Worm (Caenorhabditis elegans): ENCODE results near the gene T14G8.3.

ce11 chrX:12862509-12862908 lies 1.5 kb downstream of the T14G8.3 start, which contains the start of gene T14G8.6:
- TF ChIP-seq F55B11.4 (tag; optimal IDR thresholded peaks at IDR 0.05; ENCODE audit: borderline replicate concordance, insufficient read depth) (no peak), snpc-4 (GFP tag; optimal IDR thresholded peaks at IDR 0.05) (no peak), snpc-4 (tag; optimal IDR thresholded peaks at IDR 0.05) (no peak), pha-4 (tag; optimal IDR thresholded peaks at IDR 0.05) (no peak), T07F8.4 (tag; optimal IDR thresholded peaks at IDR 0.05) (no peak), lin-40 (tag; optimal IDR thresholded peaks at IDR 0.05) (no peak), hmg-1.2 (GFP tag; IDR thresholded peaks at IDR 0.05) (no peak), nhr-179 (tag; optimal IDR thresholded peaks at IDR 0.05) (no peak), ZK185.1 (tag; optimal IDR thresholded peaks at IDR 0.05; ENCODE audit: poor library complexity, severe bottlenecking) (no peak), unc-62 (GFP tag; optimal IDR thresholded peaks at IDR 0.05) (no peak), dox-1 (GFP tag; IDR thresholded peaks at IDR 0.05) (no peak), mcd-1 (GFP tag; IDR thresholded peaks at IDR 0.05) (no peak)
